Worm (Caenorhabditis elegans) whole organism, L4 larva: ENCODE results near the gene etc-1.

Experiments used
- F26F4.8 ChIP-seq: fragments of 200-800 bp; sonication (Bioruptor generic); conservative IDR thresholded peaks from 2 replicates; pipeline ENCODE4 v1.3.6; 2022; ENCODE audit warnings: missing genetic modification characterization, missing compliant biosample characterization
- F49E8.2 ChIP-seq: sonication (generic microtip); optimal IDR thresholded peaks from 2 replicates; lab custom pipeline; 2016; ENCODE audit warnings: missing compliant biosample characterization, mild to moderate bottlenecking, missing genetic modification characterization, borderline replicate concordance
- aha-1 ChIP-seq: fragments of 150-350 bp; peaks from one replicate; lab custom pipeline; 2014; ENCODE audit warnings: missing biosample characterization, missing genetic modification characterization
- arid-1 ChIP-seq: fragments of 200-800 bp; sonication (Bioruptor generic); conservative IDR thresholded peaks from 2 replicates; pipeline ENCODE4 v1.3.6; 2022; ENCODE audit warnings: missing genetic modification reagents, missing genetic modification characterization, missing compliant biosample characterization
- attf-4 ChIP-seq: sonication (generic microtip); optimal IDR thresholded peaks from 3 replicates; lab custom pipeline; 2017; ENCODE audit warnings: missing biosample characterization, missing genetic modification characterization
- ceh-20 ChIP-seq: fragments of 200-800 bp; sonication (Bioruptor generic); IDR thresholded peaks from 2 replicates; pipeline ENCODE4 v1.3.6; 2022; ENCODE audit warnings: missing genetic modification reagents, missing genetic modification characterization, missing compliant biosample characterization
- ceh-44 ChIP-seq: fragments of 200-800 bp; sonication (Bioruptor generic); IDR thresholded peaks from 2 replicates; pipeline ENCODE4 v1.3.6; 2022; ENCODE audit warnings: missing genetic modification reagents, missing genetic modification characterization, missing compliant biosample characterization
- ctbp-1 ChIP-seq: fragments of 200-800 bp; sonication (Bioruptor generic); IDR thresholded peaks from 2 replicates; pipeline ENCODE4 v1.3.6; 2022; ENCODE audit warnings: missing genetic modification reagents, missing genetic modification characterization, missing compliant biosample characterization
- daf-12 ChIP-seq: fragments of 150-350 bp; optimal IDR thresholded peaks from 2 replicates; lab custom pipeline; 2014; ENCODE audit warnings: missing biosample characterization, missing genetic modification reagents, missing genetic modification characterization
- daf-19 ChIP-seq: fragments of 200-800 bp; sonication (Bioruptor generic); conservative IDR thresholded peaks from 2 replicates; pipeline ENCODE4 v1.3.6; 2022; ENCODE audit warnings: missing genetic modification characterization, missing compliant biosample characterization
- dmd-6 ChIP-seq: fragments of 200-800 bp; sonication (Bioruptor generic); IDR thresholded peaks from 2 replicates; pipeline ENCODE4 v1.3.6; 2022; ENCODE audit warnings: missing genetic modification reagents, missing genetic modification characterization, missing compliant biosample characterization
- dve-1 ChIP-seq: sonication (generic microtip); optimal IDR thresholded peaks from 2 replicates; lab custom pipeline; 2017; ENCODE audit warnings: antibody characterized with exemption, mild to moderate bottlenecking, missing genetic modification characterization, missing compliant biosample characterization; ENCODE audit not compliant: insufficient read depth
- egl-27 ChIP-seq: sonication (generic microtip); optimal IDR thresholded peaks from 3 replicates; lab custom pipeline; 2017; ENCODE audit warnings: missing biosample characterization, missing genetic modification reagents, missing genetic modification characterization
- fkh-10 ChIP-seq: fragments of 150-350 bp; optimal IDR thresholded peaks from 2 replicates; lab custom pipeline; 2014; ENCODE audit warnings: missing biosample characterization, missing genetic modification reagents, missing genetic modification characterization
- hif-1 ChIP-seq, 2 experiments: sonication (generic microtip); optimal IDR thresholded peaks; 2 replicates each; lab custom pipeline; 2016 to 2017; ENCODE audit warnings: missing compliant biosample characterization in 2 of 2, missing genetic modification characterization in 2 of 2, missing genetic modification reagents in 2 of 2, missing genotype in 2 of 2, mild to moderate bottlenecking in 1 of 2
- hlh-30 ChIP-seq: sonication (generic microtip); optimal IDR thresholded peaks from 2 replicates; lab custom pipeline; 2017; ENCODE audit warnings: antibody characterized with exemption, mild to moderate bottlenecking, missing genetic modification characterization, missing compliant biosample characterization; ENCODE audit not compliant: insufficient read depth
- jun-1 ChIP-seq: fragments of 150-350 bp; optimal IDR thresholded peaks from 2 replicates; lab custom pipeline; 2014; ENCODE audit warnings: missing biosample characterization, missing genetic modification reagents, missing genetic modification characterization
- lin-15B ChIP-seq: fragments of 150-350 bp; sonication (generic microtip); optimal IDR thresholded peaks from 3 replicates; lab custom pipeline; 2014; ENCODE audit warnings: missing biosample characterization, missing genetic modification characterization
- lin-38 ChIP-seq: fragments of 200-800 bp; sonication (Bioruptor generic); IDR thresholded peaks from 2 replicates; pipeline ENCODE4 v1.3.6; 2022; ENCODE audit warnings: missing genetic modification reagents, missing genetic modification characterization, missing compliant biosample characterization
- lin-39 ChIP-seq: fragments of 150-350 bp; optimal IDR thresholded peaks from 2 replicates; lab custom pipeline; 2014; ENCODE audit warnings: missing biosample characterization, missing genetic modification reagents, missing genetic modification characterization
- lir-3 ChIP-seq: sonication (generic microtip); optimal IDR thresholded peaks from 2 replicates; lab custom pipeline; 2016; ENCODE audit warnings: mild to moderate bottlenecking, missing genetic modification characterization, missing compliant biosample characterization
- mdl-1 ChIP-seq, 2 experiments: fragments of 150-350 bp in 1 of 2; sonication (generic microtip) in 1 of 2; optimal IDR thresholded peaks; 2 replicates each; lab custom pipeline; 2014 to 2017; ENCODE audit warnings: missing biosample characterization in 2 of 2, missing genetic modification characterization in 2 of 2
- mxl-2 ChIP-seq: fragments of 200-800 bp; sonication (Bioruptor generic); conservative IDR thresholded peaks from 2 replicates; pipeline ENCODE4 v1.3.6; 2022; ENCODE audit warnings: missing genetic modification reagents, missing genetic modification characterization, missing compliant biosample characterization
- nhr-10 ChIP-seq: fragments of 150-350 bp; optimal IDR thresholded peaks from 2 replicates; lab custom pipeline; 2014; ENCODE audit warnings: missing biosample characterization, missing genetic modification characterization
- nhr-111 ChIP-seq: fragments of 200-800 bp; sonication (Bioruptor generic); optimal IDR thresholded peaks from 2 replicates; lab custom pipeline; 2018; ENCODE audit warnings: mild to moderate bottlenecking, missing genetic modification characterization, missing compliant biosample characterization
- nhr-237 ChIP-seq: sonication (generic microtip); optimal IDR thresholded peaks from 2 replicates; lab custom pipeline; 2017; ENCODE audit warnings: missing biosample characterization, missing genetic modification characterization
- nhr-41 ChIP-seq: fragments of 200-800 bp; sonication (Bioruptor generic); IDR thresholded peaks from 2 replicates; pipeline ENCODE4 v1.3.6; 2022; ENCODE audit warnings: missing genetic modification reagents, missing genetic modification characterization, missing compliant biosample characterization
- nhr-42 ChIP-seq: fragments of 200-800 bp; sonication (Bioruptor generic); IDR thresholded peaks from 2 replicates; pipeline ENCODE4 v1.3.6; 2022; ENCODE audit warnings: missing genetic modification characterization, missing compliant biosample characterization
- nhr-6 ChIP-seq: fragments of 150-350 bp; optimal IDR thresholded peaks from 2 replicates; lab custom pipeline; 2014; ENCODE audit warnings: missing biosample characterization, missing genetic modification characterization
- nhr-77 ChIP-seq: fragments of 150-350 bp; optimal IDR thresholded peaks from 2 replicates; lab custom pipeline; 2014; ENCODE audit warnings: missing biosample characterization, missing genetic modification characterization
- php-3 ChIP-seq: fragments of 200-800 bp; sonication (Bioruptor generic); IDR thresholded peaks from 2 replicates; pipeline ENCODE4 v1.3.6; 2022; ENCODE audit warnings: missing genetic modification reagents, missing genetic modification characterization, missing compliant biosample characterization
- rbr-2 ChIP-seq: sonication (generic microtip); optimal IDR thresholded peaks from 2 replicates; lab custom pipeline; 2016; ENCODE audit warnings: missing genotype, missing genetic modification characterization, missing compliant biosample characterization
- sdz-12 ChIP-seq: fragments of 200-800 bp; sonication (Bioruptor generic); optimal IDR thresholded peaks from 2 replicates; lab custom pipeline; 2018; ENCODE audit warnings: mild to moderate bottlenecking, missing genetic modification characterization, missing compliant biosample characterization
- spr-1 ChIP-seq: sonication (generic microtip); optimal IDR thresholded peaks from 2 replicates; lab custom pipeline; 2016; ENCODE audit warnings: mild to moderate bottlenecking, missing genetic modification characterization, missing compliant biosample characterization
- unc-62 ChIP-seq, 3 experiments: fragments of 150-350 bp in 1 of 3; sonication (generic microtip); optimal IDR thresholded peaks in 2 of 3; peaks in 1 of 3; 1 replicate in 1 of 3; 2 replicates in 2 of 3; lab custom pipeline; 2014 to 2017; ENCODE audit warnings: missing biosample characterization in 3 of 3, missing genetic modification characterization in 3 of 3, missing genetic modification reagents in 3 of 3, missing genotype in 1 of 3
- vab-7 ChIP-seq: fragments of 200-800 bp; sonication (Bioruptor generic); IDR thresholded peaks from 2 replicates; pipeline ENCODE4 v1.3.6; 2022; ENCODE audit warnings: missing genetic modification reagents, missing genetic modification characterization, missing compliant biosample characterization
- zfp-3 ChIP-seq: fragments of 200-800 bp; sonication (Bioruptor generic); conservative IDR thresholded peaks from 2 replicates; pipeline ENCODE4 v1.3.6; 2022; ENCODE audit warnings: missing genetic modification reagents, missing genetic modification characterization, missing compliant biosample characterization
- zip-11 ChIP-seq: fragments of 200-800 bp; sonication (Bioruptor generic); IDR thresholded peaks from 2 replicates; pipeline ENCODE4 v1.3.6; 2022; ENCODE audit warnings: missing genetic modification characterization, missing compliant biosample characterization

Gene etc-1

ce11 chrII:8661539-8661938 lies 3.1 kb upstream of the etc-1 start, which contains the start of the genes piga-1 and eif-2Bepsilon (continued):
- peak; percentile 22 for TF ChIP-seq dve-1 (tag; lab: Kevin White, UChicago)
- TF ChIP-seq hlh-30 (tag; lab: Kevin White, UChicago): no peak
- TF ChIP-seq zfp-3 (GFP tag; lab: Robert Waterston, UW): no peak
- TF ChIP-seq sdz-12: no peak
- TF ChIP-seq arid-1: no peak
- no peak for TF ChIP-seq daf-12 (tag; lab: Kevin White, UChicago)
- peak; percentile 16 for TF ChIP-seq nhr-77
- peak in 1 of 2 experiments; percentile 75 for TF ChIP-seq mdl-1 (tag; optimal IDR thresholded peaks at IDR 0.05; lab: Kevin White, UChicago)
- TF ChIP-seq lir-3: no peak
- no peak for TF ChIP-seq daf-19 (GFP tag; lab: Robert Waterston, UW)
- TF ChIP-seq ctbp-1: no peak
- no peak for TF ChIP-seq php-3 (GFP tag; lab: Robert Waterston, UW)
- no peak for TF ChIP-seq nhr-111 (GFP tag; lab: Kevin White, UChicago)

- TF ChIP-seq hif-1 (tag; optimal IDR thresholded peaks at IDR 0.05; lab: Kevin White, UChicago): no peak
- TF ChIP-seq lin-39 (tag; lab: Kevin White, UChicago): no peak
- no peak for TF ChIP-seq F49E8.2 (tag; lab: Kevin White, UChicago)
- TF ChIP-seq mxl-2 (GFP tag; lab: Robert Waterston, UW): no peak
- no peak for TF ChIP-seq vab-7
- no peak for TF ChIP-seq zip-11
- no peak for TF ChIP-seq dmd-6 (GFP tag; lab: Robert Waterston, UW)
- no peak for TF ChIP-seq nhr-42 (GFP tag; lab: Robert Waterston, UW)
- no peak for TF ChIP-seq dve-1 (tag; lab: Kevin White, UChicago)
- TF ChIP-seq F26F4.8: no peak
- no peak for TF ChIP-seq nhr-10 (tag; lab: Kevin White, UChicago)
- TF ChIP-seq lin-15B (tag; lab: Kevin White, UChicago): no peak
- no peak for TF ChIP-seq nhr-6 (tag; lab: Kevin White, UChicago)
- no peak for TF ChIP-seq nhr-237 (tag; lab: Kevin White, UChicago)
- no peak for TF ChIP-seq nhr-111 (GFP tag; lab: Kevin White, UChicago)
- no peak for TF ChIP-seq jun-1 (tag; lab: Kevin White, UChicago)
- no peak for TF ChIP-seq ceh-44 (GFP tag; lab: Robert Waterston, UW)
- no peak for TF ChIP-seq ceh-20
- TF ChIP-seq nhr-41 (GFP tag; lab: Robert Waterston, UW): no peak
- no peak for TF ChIP-seq egl-27
Observed at ce11 chrII:8668871-8669270, 4.2 kb downstream of the etc-1 start.

- no peak for TF ChIP-seq mxl-2 (GFP tag; lab: Robert Waterston, UW)
- no peak for TF ChIP-seq spr-1 (tag; lab: Kevin White, UChicago)
- TF ChIP-seq lin-38 (GFP tag; lab: Robert Waterston, UW): peak; percentile 25; the same call in 1 of the 2 replicates
- TF ChIP-seq rbr-2 (tag; lab: Kevin White, UChicago): no peak
- TF ChIP-seq fkh-10 (GFP tag; lab: Kevin White, UChicago): no peak
- TF ChIP-seq attf-4 (tag; lab: Kevin White, UChicago): no peak
- no peak for TF ChIP-seq F49E8.2 (tag; lab: Kevin White, UChicago)
Observed at ce11 chrII:8670835-8671234, 6.2 kb downstream of the etc-1 start.

ce11 chrII:8675369-8675768 lies 10.7 kb downstream of the etc-1 start:
- TF ChIP-seq unc-62 (GFP tag; optimal IDR thresholded peaks at IDR 0.05 in 1 of 2; lab: Kevin White, UChicago) (peak in 1 of 2 experiments; percentile 88), unc-62 (tag; optimal IDR thresholded peaks at IDR 0.05; lab: Kevin White, UChicago) (no peak), aha-1 (tag; lab: Kevin White, UChicago) (no peak)
